Worm (Caenorhabditis elegans): Measurements from ENCODE around the gene itm-2.

DNA sequence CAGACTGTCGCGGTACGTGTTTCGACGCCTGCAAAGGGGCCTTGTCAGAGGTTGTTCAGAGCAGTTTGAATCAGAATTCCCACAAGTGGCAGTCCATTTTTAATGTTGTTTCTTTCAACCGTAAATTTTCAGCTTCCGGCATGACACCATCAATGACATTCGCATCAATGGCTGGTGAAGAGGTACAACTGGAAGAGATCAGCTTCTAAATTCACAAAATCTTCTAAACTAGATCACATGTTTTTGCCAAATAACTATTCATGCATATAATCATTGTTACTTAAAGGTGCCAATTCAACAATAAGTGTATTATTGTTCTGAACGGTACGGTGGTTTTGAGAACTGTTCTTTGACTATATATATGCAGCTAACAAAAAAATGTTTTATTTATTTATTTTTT lies 2.4 kb downstream of the itm-2 start:
- TF ChIP-seq nhr-25 (tag; optimal IDR thresholded peaks at IDR 0.05): no peak
- no peak for TF ChIP-seq pha-4 (tag; optimal IDR thresholded peaks at IDR 0.05)
- TF ChIP-seq fos-1 (tag; optimal IDR thresholded peaks at IDR 0.05): no peak
- no peak for TF ChIP-seq fkh-10 (GFP tag; optimal IDR thresholded peaks at IDR 0.05)
- TF ChIP-seq nhr-28 (tag; optimal IDR thresholded peaks at IDR 0.05): no peak
- TF ChIP-seq jun-1 (tag; optimal IDR thresholded peaks at IDR 0.05): no peak
- no peak for TF ChIP-seq nhr-76 (tag; optimal IDR thresholded peaks at IDR 0.05)
- TF ChIP-seq R02D3.7 (tag; optimal IDR thresholded peaks at IDR 0.05): no peak
- no peak for TF ChIP-seq nhr-11 (tag; optimal IDR thresholded peaks at IDR 0.05)
- no peak for TF ChIP-seq sea-2 (GFP tag; optimal IDR thresholded peaks at IDR 0.05)
- no peak for TF ChIP-seq ceh-9 (tag; optimal IDR thresholded peaks at IDR 0.05)
- TF ChIP-seq ama-1 (optimal IDR thresholded peaks at IDR 0.05): no peak
- no peak for TF ChIP-seq unc-39 (tag; optimal IDR thresholded peaks at IDR 0.05)
